Fruit fly (Drosophila melanogaster): ENCODE measurements around the gene CG2200.

Gene CG2200

DNA sequence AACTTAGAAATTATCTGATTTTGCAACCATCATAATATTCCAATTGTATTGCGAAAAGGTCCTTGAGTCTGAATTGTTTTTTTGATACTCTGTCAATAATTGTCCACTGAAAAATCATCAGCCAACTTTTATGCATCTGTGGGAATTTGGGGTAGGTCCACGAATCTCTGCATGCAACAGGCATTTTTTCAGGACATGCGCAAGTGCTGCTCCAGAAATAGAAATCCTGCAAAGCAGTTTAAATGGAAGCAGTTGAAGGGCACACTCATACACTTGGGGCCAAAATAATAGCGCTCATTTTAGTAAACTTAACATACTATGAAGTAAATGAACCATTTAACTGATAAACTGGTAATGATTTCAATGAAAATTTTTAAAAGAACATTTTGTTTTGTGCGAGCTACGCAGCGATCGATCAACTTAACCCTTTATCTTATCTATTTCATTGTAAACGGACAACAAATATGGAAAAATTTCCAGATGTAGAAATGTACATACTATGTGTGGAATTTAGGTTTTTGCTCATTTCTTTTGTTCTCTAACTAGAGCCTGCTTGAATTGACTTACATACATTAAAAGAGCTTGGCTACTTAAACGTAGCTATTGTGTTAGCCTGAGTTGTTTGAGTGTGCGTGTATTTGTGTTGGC is 36.2 kb downstream of the CG2200 start (continued):
- TF ChIP-seq CG12391 (tag; optimal IDR thresholded peaks at IDR 0.05), result peak; percentile 74
- TF ChIP-seq fu2 (GFP tag; optimal IDR thresholded peaks at IDR 0.05), result peak; percentile 45
- peak; percentile 50 for TF ChIP-seq D19B (GFP tag; optimal IDR thresholded peaks at IDR 0.05)
- no peak for TF ChIP-seq al (GFP tag; IDR thresholded peaks at IDR 0.05)
- TF ChIP-seq Six4 (GFP tag; optimal IDR thresholded peaks at IDR 0.05), result peak; percentile 61
- peak; percentile 55 for TF ChIP-seq shn (GFP tag; optimal IDR thresholded peaks at IDR 0.05)
- TF ChIP-seq CG15269 (tag; optimal IDR thresholded peaks at IDR 0.05), result peak; percentile 79
- peak; percentile 74 for TF ChIP-seq CG15696 (tag; optimal IDR thresholded peaks at IDR 0.05)
- peak; percentile 72 for TF ChIP-seq CG30403 (GFP tag; optimal IDR thresholded peaks at IDR 0.05)
- peak; percentile 34 for TF ChIP-seq Bdp1 (GFP tag; optimal IDR thresholded peaks at IDR 0.05)
- no peak for TF ChIP-seq prd (optimal IDR thresholded peaks at IDR 0.05)
- peak; percentile 61; the same call in 2 of the 3 replicates for TF ChIP-seq prd (GFP tag; IDR thresholded peaks at IDR 0.05)
- peak; percentile 75 for TF ChIP-seq CG31441 (GFP tag; IDR thresholded peaks at IDR 0.05)
- TF ChIP-seq wek (GFP tag; optimal IDR thresholded peaks at IDR 0.05), result no peak
- TF ChIP-seq Stat92E (GFP tag; optimal IDR thresholded peaks at IDR 0.05), result peak in 1 of 3 experiments; percentile 11
- peak; percentile 66; the same call in 1 of the 3 replicates for TF ChIP-seq ken (GFP tag; IDR thresholded peaks at IDR 0.05)
- peak; percentile 54 for TF ChIP-seq her (GFP tag; optimal IDR thresholded peaks at IDR 0.05)
- peak; percentile 61 for TF ChIP-seq CG30431 (GFP tag; optimal IDR thresholded peaks at IDR 0.05)
- peak; percentile 57 for TF ChIP-seq ind (GFP tag; optimal IDR thresholded peaks at IDR 0.05)
- TF ChIP-seq nmo (GFP tag; optimal IDR thresholded peaks at IDR 0.05), result peak; percentile 84
- TF ChIP-seq twi (tag; optimal IDR thresholded peaks at IDR 0.05), result peak; percentile 60
- TF ChIP-seq Dfd (GFP tag; optimal IDR thresholded peaks at IDR 0.05), result no peak
- TF ChIP-seq trem (tag; optimal IDR thresholded peaks at IDR 0.05), result peak; percentile 61
- TF ChIP-seq cg (GFP tag; optimal IDR thresholded peaks at IDR 0.05), result no peak
- peak; percentile 81 for TF ChIP-seq CG10209 (GFP tag; optimal IDR thresholded peaks at IDR 0.05)
- peak; percentile 34 for TF ChIP-seq CG6765 (GFP tag; optimal IDR thresholded peaks at IDR 0.05)
- TF ChIP-seq amos (GFP tag; IDR thresholded peaks at IDR 0.05; ENCODE audit: partially characterized antibody), result no peak
- peak; percentile 50 for TF ChIP-seq CG6683 (GFP tag; optimal IDR thresholded peaks at IDR 0.05)
- TF ChIP-seq CG15011 (GFP tag; optimal IDR thresholded peaks at IDR 0.05), result peak; percentile 69
- peak; percentile 69 for TF ChIP-seq Camta (GFP tag; optimal IDR thresholded peaks at IDR 0.05)
- no peak for TF ChIP-seq CG13287 (GFP tag; IDR thresholded peaks at IDR 0.05; ENCODE audit: partially characterized antibody)
- TF ChIP-seq CG8290 (GFP tag; optimal IDR thresholded peaks at IDR 0.05), result peak; percentile 13
- peak in 1 of 2 experiments; percentile 40 for TF ChIP-seq CG8290 (tag; optimal IDR thresholded peaks at IDR 0.05)
- TF ChIP-seq MESR4 (GFP tag; optimal IDR thresholded peaks at IDR 0.05), result no peak
- TF ChIP-seq sc (optimal IDR thresholded peaks at IDR 0.05), result no peak
- peak; percentile 54 for TF ChIP-seq sc (GFP tag; optimal IDR thresholded peaks at IDR 0.05)
- TF ChIP-seq CG8765 (GFP tag; IDR thresholded peaks at IDR 0.05), result no peak
- TF ChIP-seq crp (GFP tag; optimal IDR thresholded peaks at IDR 0.05), result peak in 1 of 2 experiments; percentile 8
- no peak for TF ChIP-seq CG9797 (GFP tag; optimal IDR thresholded peaks at IDR 0.05)
- no peak for TF ChIP-seq lov (optimal IDR thresholded peaks at IDR 0.05)
- TF ChIP-seq lov (GFP tag; IDR thresholded peaks at IDR 0.05), result no peak
- peak; percentile 28 for TF ChIP-seq CG18011 (GFP tag; optimal IDR thresholded peaks at IDR 0.05)
- peak; percentile 34 for TF ChIP-seq Deaf1 (tag; optimal IDR thresholded peaks at IDR 0.05)
- no peak for TF ChIP-seq Trl (optimal IDR thresholded peaks at IDR 0.05)
- TF ChIP-seq Trl (GFP tag; optimal IDR thresholded peaks at IDR 0.05), result peak; percentile 23
- peak; percentile 55 for TF ChIP-seq kah (GFP tag; optimal IDR thresholded peaks at IDR 0.05)
- TF ChIP-seq ems (GFP tag; optimal IDR thresholded peaks at IDR 0.05), result peak; percentile 67
- peak; percentile 72 for TF ChIP-seq tin (GFP tag; optimal IDR thresholded peaks at IDR 0.05)
- TF ChIP-seq CG1832 (GFP tag; optimal IDR thresholded peaks at IDR 0.05), result no peak
- no peak for TF ChIP-seq CG15479 (GFP tag; optimal IDR thresholded peaks at IDR 0.05)

All from whole organism, embryonic.